Fruit fly (Drosophila melanogaster) whole organism, embryonic: ENCODE data around the gene Adsl.
A peak's percentile ranks its signal among the peaks of the same experiment; 100 is the strongest.

Experiments used
- Antp ChIP-seq: fragments of 200-800 bp; sonication (Bioruptor generic); optimal IDR thresholded peaks from 3 replicates; lab custom pipeline; 2016; ENCODE audit warnings: missing biosample characterization, missing genetic modification characterization
- Bdp1 ChIP-seq: fragments of 200-800 bp; sonication (Bioruptor generic); optimal IDR thresholded peaks from 3 replicates; lab custom pipeline; 2016; ENCODE audit warnings: missing biosample characterization, missing genetic modification characterization
- BtbVII ChIP-seq: fragments of 200-800 bp; sonication (Bioruptor generic); optimal IDR thresholded peaks from 3 replicates; lab custom pipeline; 2017; ENCODE audit warnings: missing biosample characterization, mild to moderate bottlenecking, missing genetic modification characterization
- CG11085 ChIP-seq: fragments of 200-800 bp; sonication (Bioruptor generic); IDR thresholded peaks from 2 replicates; pipeline ENCODE4 v1.3.6; 2022; ENCODE audit warnings: missing biosample characterization, missing genetic modification characterization
- CG11398 ChIP-seq: fragments of 200-800 bp; sonication (Bioruptor generic); optimal IDR thresholded peaks from 2 replicates; lab custom pipeline; 2016; ENCODE audit warnings: missing biosample characterization, missing genetic modification characterization
- CG11456 ChIP-seq: fragments of 200-800 bp; sonication (Bioruptor generic); IDR thresholded peaks from 3 replicates; pipeline ENCODE4 v1.3.6; 2022; ENCODE audit warnings: missing biosample characterization, missing genetic modification characterization
- CG11695 ChIP-seq: fragments of 200-800 bp; sonication (Bioruptor generic); IDR thresholded peaks from 3 replicates; pipeline ENCODE4 v1.3.6; 2022; ENCODE audit warnings: missing biosample characterization, missing genetic modification characterization
- CG12769 ChIP-seq: fragments of 200-800 bp; sonication (Bioruptor generic); optimal IDR thresholded peaks from 2 replicates; lab custom pipeline; 2019; ENCODE audit warnings: missing biosample characterization, mild to moderate bottlenecking, missing genetic modification characterization, moderate library complexity
- CG17361 ChIP-seq: fragments of 200-800 bp; sonication (Bioruptor generic); IDR thresholded peaks from 3 replicates; pipeline ENCODE4 v1.3.6; 2022; ENCODE audit warnings: missing biosample characterization, missing genetic modification characterization
- CG2202 ChIP-seq: fragments of 200-800 bp; sonication (Bioruptor generic); optimal IDR thresholded peaks from 2 replicates; lab custom pipeline; 2018; ENCODE audit warnings: missing biosample characterization, mild to moderate bottlenecking, missing genetic modification characterization
- CG2678 ChIP-seq: fragments of 200-800 bp; sonication (Bioruptor generic); optimal IDR thresholded peaks from 3 replicates; lab custom pipeline; 2019; ENCODE audit warnings: missing biosample characterization, mild to moderate bottlenecking, missing genetic modification characterization, moderate library complexity
- CG2889 ChIP-seq: fragments of 200-800 bp; sonication (Bioruptor generic); IDR thresholded peaks from 3 replicates; pipeline ENCODE4 v1.3.6; 2022; ENCODE audit warnings: missing biosample characterization, missing genetic modification characterization
- CG3163 ChIP-seq: fragments of 200-800 bp; sonication (Bioruptor generic); optimal IDR thresholded peaks from 3 replicates; lab custom pipeline; 2016; ENCODE audit warnings: missing biosample characterization, missing genetic modification characterization
- CG32767 ChIP-seq: fragments of 200-800 bp; sonication (Bioruptor generic); IDR thresholded peaks from 2 replicates; pipeline ENCODE4 v1.3.6; 2022; ENCODE audit warnings: missing biosample characterization, missing genetic modification characterization
- CG32772 ChIP-seq: fragments of 200-800 bp; sonication (Bioruptor generic); IDR thresholded peaks from 2 replicates; pipeline ENCODE4 v1.3.6; 2022; ENCODE audit warnings: missing biosample characterization, missing genetic modification characterization
- CG3281 ChIP-seq: fragments of 200-800 bp; sonication (Bioruptor generic); optimal IDR thresholded peaks from 3 replicates; lab custom pipeline; 2017; ENCODE audit warnings: missing biosample characterization, mild to moderate bottlenecking, missing genetic modification characterization
- CG33557 ChIP-seq: fragments of 200-800 bp; sonication (Bioruptor generic); optimal IDR thresholded peaks from 2 replicates; lab custom pipeline; 2019; ENCODE audit warnings: missing biosample characterization, mild to moderate bottlenecking, missing genetic modification characterization, moderate library complexity
- CG3726 ChIP-seq: fragments of 200-800 bp; sonication (Bioruptor generic); IDR thresholded peaks from 3 replicates; pipeline ENCODE4, ENCODE4 v1.3.6; 2022; ENCODE audit warnings: missing biosample characterization, missing genetic modification characterization
- CG4404 ChIP-seq: fragments of 200-800 bp; sonication (Bioruptor generic); IDR thresholded peaks from 2 replicates; pipeline ENCODE4 v1.3.6; 2022; ENCODE audit warnings: missing biosample characterization, missing genetic modification characterization
- CG6683 ChIP-seq: fragments of 200-800 bp; sonication (Bioruptor generic); optimal IDR thresholded peaks from 2 replicates; lab custom pipeline; 2017; ENCODE audit warnings: missing biosample characterization, mild to moderate bottlenecking, missing genetic modification characterization, missing genetic modification reagents
- CG8089 ChIP-seq: fragments of 200-800 bp; sonication (Bioruptor generic); optimal IDR thresholded peaks from 3 replicates; lab custom pipeline; 2016; ENCODE audit warnings: missing biosample characterization, missing genetic modification characterization
- CG8765 ChIP-seq: fragments of 200-800 bp; sonication (Bioruptor generic); IDR thresholded peaks from 2 replicates; pipeline ENCODE4 v1.3.6; 2022; ENCODE audit warnings: missing biosample characterization, missing genetic modification characterization
- CG8924 ChIP-seq: fragments of 200-800 bp; optimal IDR thresholded peaks from 3 replicates; lab custom pipeline; 2019; ENCODE audit warnings: missing biosample characterization, mild to moderate bottlenecking, missing genetic modification characterization, moderate library complexity
- Dek ChIP-seq: fragments of 200-800 bp; sonication (Bioruptor generic); optimal IDR thresholded peaks from 3 replicates; lab custom pipeline; 2019; ENCODE audit warnings: missing biosample characterization, mild to moderate bottlenecking, missing genetic modification characterization, moderate library complexity
- E2f2 ChIP-seq: fragments of 200-800 bp; sonication (Bioruptor generic); IDR thresholded peaks from 2 replicates; pipeline ENCODE4 v1.3.6; 2022; ENCODE audit warnings: missing biosample characterization, missing genetic modification characterization
- Fer1 ChIP-seq: fragments of 200-800 bp; sonication (Bioruptor generic); optimal IDR thresholded peaks from 2 replicates; lab custom pipeline; 2017; ENCODE audit warnings: missing biosample characterization, mild to moderate bottlenecking, missing genetic modification characterization
- HLH4C ChIP-seq: fragments of 200-800 bp; sonication (Bioruptor generic); IDR thresholded peaks from 3 replicates; pipeline ENCODE4 v1.3.6; 2022; ENCODE audit warnings: missing biosample characterization, missing genetic modification characterization; ENCODE audit not compliant: partially characterized antibody
- Hr3 ChIP-seq: fragments of 200-800 bp; sonication (Bioruptor generic); optimal IDR thresholded peaks from 3 replicates; lab custom pipeline; 2016; ENCODE audit warnings: missing biosample characterization, missing genetic modification characterization
- Jarid2 ChIP-seq: fragments of 200-800 bp; sonication (Bioruptor generic); optimal IDR thresholded peaks from 3 replicates; lab custom pipeline; 2017; ENCODE audit warnings: mild to moderate bottlenecking, missing biosample characterization, missing genetic modification reagents, missing genetic modification characterization
- Lhr ChIP-seq: fragments of 200-800 bp; sonication (Bioruptor generic); optimal IDR thresholded peaks from 3 replicates; lab custom pipeline; 2017; ENCODE audit warnings: mild to moderate bottlenecking, missing biosample characterization, missing genetic modification reagents, missing genetic modification characterization
- Lpt ChIP-seq: fragments of >200 bp; optimal IDR thresholded peaks from 2 replicates; lab custom pipeline; 2018; ENCODE audit warnings: missing biosample characterization, missing genetic modification characterization
- MESR4 ChIP-seq: fragments of 200-800 bp; sonication (Bioruptor generic); optimal IDR thresholded peaks from 2 replicates; lab custom pipeline; 2018; ENCODE audit warnings: missing biosample characterization, mild to moderate bottlenecking, missing genetic modification characterization, moderate library complexity
- Pdp1 ChIP-seq, 2 experiments: fragments of 200-800 bp; sonication (Bioruptor generic); optimal IDR thresholded peaks; 3 replicates each; lab custom pipeline; 2016; ENCODE audit warnings: missing biosample characterization in 2 of 2, missing genetic modification characterization in 2 of 2, mild to moderate bottlenecking in 1 of 2, moderate library complexity in 1 of 2
- Side ChIP-seq: fragments of 200-800 bp; sonication (Bioruptor generic); optimal IDR thresholded peaks from 2 replicates; lab custom pipeline; 2016; ENCODE audit warnings: missing biosample characterization, missing genetic modification characterization
- abd-A ChIP-seq: fragments of 200-800 bp; sonication (Bioruptor generic); optimal IDR thresholded peaks from 3 replicates; lab custom pipeline; 2019; ENCODE audit warnings: missing biosample characterization, mild to moderate bottlenecking, missing genetic modification characterization, moderate library complexity
- ash1 ChIP-seq: fragments of 200-800 bp; sonication (Bioruptor generic); optimal IDR thresholded peaks from 2 replicates; lab custom pipeline; 2018; ENCODE audit warnings: missing biosample characterization, mild to moderate bottlenecking, missing genetic modification characterization
- ato ChIP-seq: fragments of 200-800 bp; sonication (Bioruptor generic); IDR thresholded peaks from 2 replicates; pipeline ENCODE4 v1.3.6; 2022; ENCODE audit warnings: missing biosample characterization, missing genetic modification characterization; ENCODE audit not compliant: partially characterized antibody
- bowl ChIP-seq: fragments of 200-800 bp; sonication (Bioruptor generic); IDR thresholded peaks from 2 replicates; pipeline ENCODE4 v1.3.6; 2022; ENCODE audit warnings: missing biosample characterization, missing genetic modification characterization
- btn ChIP-seq: fragments of 200-800 bp; sonication (Bioruptor generic); optimal IDR thresholded peaks from 2 replicates; lab custom pipeline; 2016; ENCODE audit warnings: missing biosample characterization, missing genetic modification characterization
- caup ChIP-seq: fragments of 200-800 bp; sonication (Bioruptor generic); optimal IDR thresholded peaks from 3 replicates; lab custom pipeline; 2017; ENCODE audit warnings: missing biosample characterization, mild to moderate bottlenecking, missing genetic modification characterization, moderate library complexity; ENCODE audit not compliant: severe bottlenecking
- fu2 ChIP-seq: fragments of 200-800 bp; sonication (Bioruptor generic); optimal IDR thresholded peaks from 2 replicates; lab custom pipeline; 2016; ENCODE audit warnings: missing biosample characterization, missing genetic modification characterization
- gcm2 ChIP-seq: fragments of 200-800 bp; sonication (Bioruptor generic); optimal IDR thresholded peaks from 2 replicates; lab custom pipeline; 2016; ENCODE audit warnings: missing biosample characterization, missing genetic modification characterization
- insv ChIP-seq, 2 experiments: fragments of 200-800 bp; sonication (Bioruptor generic); optimal IDR thresholded peaks; 3 replicates each; lab custom pipeline; 2016 to 2018; ENCODE audit warnings: missing biosample characterization in 2 of 2, missing genetic modification characterization in 2 of 2
- lola ChIP-seq, 3 experiments: fragments of >200 bp in 2 of 3; fragments of 200-800 bp in 1 of 3; sonication (Bioruptor generic) in 1 of 3; optimal IDR thresholded peaks; 2 replicates each; lab custom pipeline; 2017 to 2019; ENCODE audit warnings: missing biosample characterization in 3 of 3, missing genetic modification characterization in 3 of 3, mild to moderate bottlenecking in 1 of 3, moderate library complexity in 1 of 3
- maf-S ChIP-seq: fragments of 200-800 bp; sonication (Bioruptor generic); optimal IDR thresholded peaks from 2 replicates; lab custom pipeline; 2016; ENCODE audit warnings: missing biosample characterization, missing genetic modification characterization
- nerfin-2 ChIP-seq: fragments of 200-800 bp; sonication (Bioruptor generic); IDR thresholded peaks from 2 replicates; pipeline ENCODE4 v1.3.6; 2022; ENCODE audit warnings: missing biosample characterization, missing genetic modification characterization; ENCODE audit not compliant: partially characterized antibody
- ranshi ChIP-seq: fragments of 200-800 bp; sonication (Bioruptor generic); IDR thresholded peaks from 2 replicates; pipeline ENCODE4 v1.3.6; 2022; ENCODE audit warnings: missing biosample characterization, missing genetic modification characterization
- sc ChIP-seq, 3 experiments: fragments of >200 bp in 2 of 3; fragments of 200-800 bp in 1 of 3; sonication (Bioruptor generic) in 1 of 3; optimal IDR thresholded peaks; 2 replicates in 2 of 3; 3 replicates in 1 of 3; lab custom pipeline; 2017; ENCODE audit warnings: mild to moderate bottlenecking in 1 of 3, missing biosample characterization in 1 of 3, missing genetic modification characterization in 1 of 3, missing genetic modification reagents in 1 of 3
- sob ChIP-seq: fragments of 200-800 bp; sonication (Bioruptor generic); IDR thresholded peaks from 2 replicates; pipeline ENCODE4 v1.3.6; 2022; ENCODE audit warnings: missing biosample characterization, missing genetic modification characterization
- sug ChIP-seq: fragments of 200-800 bp; optimal IDR thresholded peaks from 2 replicates; lab custom pipeline; 2019; ENCODE audit warnings: missing biosample characterization, mild to moderate bottlenecking, missing genetic modification characterization, moderate library complexity
- trem ChIP-seq: fragments of 200-800 bp; optimal IDR thresholded peaks from 3 replicates; lab custom pipeline; 2019; ENCODE audit warnings: missing biosample characterization, mild to moderate bottlenecking, missing genetic modification characterization, moderate library complexity

The Adsl gene

DNA sequence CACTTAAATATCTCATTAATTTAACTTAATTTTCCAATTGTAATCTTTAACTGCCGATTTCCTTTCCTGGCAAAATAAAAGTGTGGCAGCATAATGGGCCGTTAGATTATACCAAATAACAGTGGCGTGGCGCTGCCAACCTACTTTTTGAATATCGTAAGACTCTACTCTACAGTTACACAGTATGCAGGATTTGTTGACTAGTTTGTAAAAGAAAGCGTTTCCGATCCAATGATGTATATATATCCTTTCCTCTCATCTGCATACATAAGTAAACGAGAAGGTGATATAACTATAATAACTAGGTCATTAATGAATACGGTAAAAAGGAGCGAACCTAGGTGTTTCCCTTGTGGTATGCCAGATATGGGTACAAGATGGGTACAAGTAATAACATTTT, 29.1 kb downstream of the Adsl start, which contains the start of gene EMC2B (continued):
- TF ChIP-seq Side (GFP tag; lab: Kevin White, UChicago), result peak; percentile 45
- no peak for TF ChIP-seq bowl
- peak; percentile 33 for TF ChIP-seq sug (tag; lab: Kevin White, UChicago)
- TF ChIP-seq CG8089, result no peak
- no peak for TF ChIP-seq nerfin-2 (GFP tag; lab: Robert Waterston, UW)
- TF ChIP-seq Antp (GFP tag; lab: Kevin White, UChicago), result peak; percentile 52
- TF ChIP-seq Bdp1 (GFP tag; lab: Kevin White, UChicago), result no peak
- peak; percentile 37 for TF ChIP-seq CG12769 (tag; lab: Kevin White, UChicago)
- TF ChIP-seq CG11695 (GFP tag; lab: Robert Waterston, UW), result no peak
- peak; percentile 24 for TF ChIP-seq Fer1 (GFP tag; lab: Kevin White, UChicago)
- TF ChIP-seq CG11456 (GFP tag; lab: Robert Waterston, UW), result no peak
- no peak for TF ChIP-seq CG2889 (GFP tag; lab: Robert Waterston, UW)
- no peak for TF ChIP-seq E2f2 (GFP tag; lab: Robert Waterston, UW)
- TF ChIP-seq Jarid2, result no peak
- TF ChIP-seq sc (optimal IDR thresholded peaks at IDR 0.05; lab: Kevin White, UChicago), result no peak
- TF ChIP-seq sc (GFP tag; optimal IDR thresholded peaks at IDR 0.05; lab: Kevin White, UChicago), result no peak
- TF ChIP-seq CG4404 (GFP tag; lab: Robert Waterston, UW), result no peak
- TF ChIP-seq Dek (tag; lab: Kevin White, UChicago), result peak; percentile 40
- TF ChIP-seq sob (GFP tag; lab: Robert Waterston, UW), result no peak
- TF ChIP-seq lola (GFP tag; optimal IDR thresholded peaks at IDR 0.05; lab: Kevin White, UChicago), result peak in 1 of 3 experiments; percentile 16
- TF ChIP-seq btn (GFP tag; lab: Kevin White, UChicago), result no peak
- no peak for TF ChIP-seq CG11398 (GFP tag; lab: Kevin White, UChicago)
- no peak for TF ChIP-seq CG8765 (GFP tag; lab: Robert Waterston, UW)
- no peak for TF ChIP-seq ranshi (GFP tag; lab: Robert Waterston, UW)
- TF ChIP-seq CG2202 (tag; lab: Kevin White, UChicago), result no peak
- TF ChIP-seq maf-S, result peak; percentile 33
- no peak for TF ChIP-seq gcm2 (GFP tag; lab: Kevin White, UChicago)
- TF ChIP-seq CG32767 (GFP tag; lab: Robert Waterston, UW), result no peak
- no peak for TF ChIP-seq ato (GFP tag; lab: Robert Waterston, UW)
- no peak for TF ChIP-seq CG3726 (GFP tag; lab: Robert Waterston, UW)
- no peak for TF ChIP-seq CG33557
- TF ChIP-seq caup (GFP tag; lab: Kevin White, UChicago), result no peak
- TF ChIP-seq CG6683, result no peak
- peak in 1 of 2 experiments; percentile 52 for TF ChIP-seq insv (GFP tag; optimal IDR thresholded peaks at IDR 0.05; lab: Kevin White, UChicago)
- TF ChIP-seq CG3163, result no peak
- no peak for TF ChIP-seq CG11085 (GFP tag; lab: Robert Waterston, UW)
- TF ChIP-seq CG32772 (GFP tag; lab: Robert Waterston, UW), result no peak
- peak; percentile 30 for TF ChIP-seq CG8924 (tag; lab: Kevin White, UChicago)
- no peak for TF ChIP-seq fu2 (GFP tag; lab: Kevin White, UChicago)
- TF ChIP-seq Pdp1 (GFP tag; optimal IDR thresholded peaks at IDR 0.05; lab: Kevin White, UChicago), result peak; percentile 49 to 61
- TF ChIP-seq BtbVII (GFP tag; lab: Kevin White, UChicago), result no peak
- TF ChIP-seq Hr3, result peak; percentile 39
- TF ChIP-seq ash1 (GFP tag; lab: Kevin White, UChicago), result no peak
- no peak for TF ChIP-seq CG17361 (GFP tag; lab: Robert Waterston, UW)
- TF ChIP-seq trem (tag; lab: Kevin White, UChicago), result peak; percentile 99
- TF ChIP-seq abd-A (tag; lab: Kevin White, UChicago), result no peak
- no peak for TF ChIP-seq Lhr (GFP tag; lab: Kevin White, UChicago)
- TF ChIP-seq HLH4C (GFP tag; lab: Robert Waterston, UW), result no peak
- TF ChIP-seq CG2678 (tag; lab: Kevin White, UChicago), result peak; percentile 46
- TF ChIP-seq Lpt (GFP tag; lab: Kevin White, UChicago), result no peak
- TF ChIP-seq CG3281, result peak; percentile 45
- TF ChIP-seq MESR4 (GFP tag; lab: Kevin White, UChicago), result peak; percentile 53
